Fruit fly (Drosophila melanogaster) whole organism, embryonic: ENCODE data around the gene Adar.

Experiments
- Aef1 ChIP-seq: fragments of 200-800 bp; sonication (Bioruptor generic); IDR thresholded peaks from 3 replicates; pipeline ENCODE4 v1.3.6; 2022; ENCODE audit warnings: missing biosample characterization, missing genetic modification characterization
- Antp ChIP-seq: fragments of 200-800 bp; sonication (Bioruptor generic); optimal IDR thresholded peaks from 3 replicates; lab custom pipeline; 2016; ENCODE audit warnings: missing biosample characterization, missing genetic modification characterization
- Blimp-1 ChIP-seq: fragments of 200-800 bp; sonication (Bioruptor generic); optimal IDR thresholded peaks from 3 replicates; lab custom pipeline; 2018; ENCODE audit warnings: missing biosample characterization, missing genetic modification characterization, mild to moderate bottlenecking, moderate library complexity, missing genetic modification reagents
- CG10274 ChIP-seq: fragments of 200-800 bp; sonication (Bioruptor generic); optimal IDR thresholded peaks from 3 replicates; lab custom pipeline; 2017; ENCODE audit warnings: missing biosample characterization, mild to moderate bottlenecking, missing genetic modification characterization
- CG10321 ChIP-seq: fragments of 200-800 bp; sonication (Bioruptor generic); IDR thresholded peaks from 2 replicates; pipeline ENCODE4 v1.3.6; 2022; ENCODE audit warnings: missing biosample characterization, missing genetic modification characterization
- CG1233 ChIP-seq: fragments of 200-800 bp; sonication (Bioruptor generic); optimal IDR thresholded peaks from 4 replicates; lab custom pipeline; 2018; ENCODE audit warnings: missing biosample characterization, mild to moderate bottlenecking, missing genetic modification characterization
- CG13123 ChIP-seq: fragments of 200-800 bp; sonication (Bioruptor generic); optimal IDR thresholded peaks from 2 replicates; lab custom pipeline; 2016; ENCODE audit warnings: missing biosample characterization, missing genetic modification characterization
- CG1647 ChIP-seq: fragments of 200-800 bp; sonication (Bioruptor generic); optimal IDR thresholded peaks from 3 replicates; lab custom pipeline; 2016; ENCODE audit warnings: missing biosample characterization, missing genetic modification characterization
- CG17829 ChIP-seq: fragments of 200-800 bp; optimal IDR thresholded peaks from 2 replicates; lab custom pipeline; 2019; ENCODE audit warnings: missing biosample characterization, mild to moderate bottlenecking, missing genetic modification characterization, moderate library complexity
- CG2116 ChIP-seq: fragments of 200-800 bp; sonication (Bioruptor generic); optimal IDR thresholded peaks from 3 replicates; lab custom pipeline; 2018; ENCODE audit warnings: missing biosample characterization, mild to moderate bottlenecking, missing genetic modification characterization
- CG33213 ChIP-seq: fragments of 200-800 bp; sonication (Bioruptor generic); optimal IDR thresholded peaks from 3 replicates; lab custom pipeline; 2016; ENCODE audit warnings: missing biosample characterization, missing genetic modification characterization
- CG4328 ChIP-seq: fragments of 200-800 bp; sonication (Bioruptor generic); optimal IDR thresholded peaks from 3 replicates; lab custom pipeline; 2017; ENCODE audit warnings: missing biosample characterization, missing genetic modification reagents, missing genetic modification characterization
- CG6254 ChIP-seq: fragments of 200-800 bp; sonication (Bioruptor generic); optimal IDR thresholded peaks from 3 replicates; lab custom pipeline; 2017; ENCODE audit warnings: mild to moderate bottlenecking, missing biosample characterization, missing genetic modification reagents, missing genetic modification characterization
- CG6689 ChIP-seq: fragments of 200-800 bp; sonication (Bioruptor generic); IDR thresholded peaks from 2 replicates; pipeline ENCODE4 v1.3.6; 2022; ENCODE audit warnings: missing biosample characterization, missing genetic modification characterization
- CG7556 ChIP-seq: fragments of 200-800 bp; sonication (Bioruptor generic); optimal IDR thresholded peaks from 2 replicates; lab custom pipeline; 2017; ENCODE audit warnings: missing biosample characterization, mild to moderate bottlenecking, missing genetic modification characterization
- CG8944 ChIP-seq: fragments of 200-800 bp; sonication (Bioruptor generic); optimal IDR thresholded peaks from 3 replicates; lab custom pipeline; 2016; ENCODE audit warnings: missing biosample characterization, missing genetic modification characterization
- CG9727 ChIP-seq: fragments of 200-800 bp; sonication (Bioruptor generic); optimal IDR thresholded peaks from 3 replicates; lab custom pipeline; 2017; ENCODE audit warnings: missing biosample characterization, mild to moderate bottlenecking, missing genetic modification characterization
- CG9797 ChIP-seq: fragments of 200-800 bp; sonication (Bioruptor generic); optimal IDR thresholded peaks from 3 replicates; lab custom pipeline; 2018; ENCODE audit warnings: missing biosample characterization, mild to moderate bottlenecking, missing genetic modification characterization
- Camta ChIP-seq: fragments of 200-800 bp; sonication (Bioruptor generic); optimal IDR thresholded peaks from 2 replicates; lab custom pipeline; 2016; ENCODE audit warnings: missing biosample characterization, missing genetic modification characterization
- Dad ChIP-seq: fragments of 200-800 bp; sonication (Bioruptor generic); optimal IDR thresholded peaks from 3 replicates; lab custom pipeline; 2016; ENCODE audit warnings: missing biosample characterization, missing genetic modification characterization
- Elba2 ChIP-seq: fragments of 200-800 bp; sonication (Bioruptor generic); optimal IDR thresholded peaks from 3 replicates; lab custom pipeline; 2016; ENCODE audit warnings: missing biosample characterization, missing genetic modification characterization
- Fer2 ChIP-seq: fragments of 200-800 bp; sonication (Bioruptor generic); optimal IDR thresholded peaks from 2 replicates; lab custom pipeline; 2018; ENCODE audit warnings: missing biosample characterization, mild to moderate bottlenecking, missing genetic modification characterization, moderate library complexity
- Hand ChIP-seq: fragments of 200-800 bp; sonication (Bioruptor generic); optimal IDR thresholded peaks from 2 replicates; lab custom pipeline; 2017; ENCODE audit warnings: mild to moderate bottlenecking, missing biosample characterization, missing genetic modification reagents, missing genetic modification characterization
- HmgZ ChIP-seq: fragments of 200-800 bp; sonication (Bioruptor generic); optimal IDR thresholded peaks from 2 replicates; lab custom pipeline; 2018; ENCODE audit warnings: missing biosample characterization, mild to moderate bottlenecking, missing genetic modification characterization
- Jarid2 ChIP-seq: fragments of 200-800 bp; sonication (Bioruptor generic); optimal IDR thresholded peaks from 3 replicates; lab custom pipeline; 2017; ENCODE audit warnings: mild to moderate bottlenecking, missing biosample characterization, missing genetic modification reagents, missing genetic modification characterization
- NFAT ChIP-seq: fragments of 200-800 bp; sonication (Bioruptor generic); IDR thresholded peaks from 2 replicates; pipeline ENCODE4 v1.3.6; 2022; ENCODE audit warnings: missing biosample characterization, missing genetic modification characterization
- YL-1 ChIP-seq: fragments of 200-800 bp; sonication (Bioruptor generic); optimal IDR thresholded peaks from 3 replicates; lab custom pipeline; 2017; ENCODE audit warnings: missing biosample characterization, mild to moderate bottlenecking, missing genetic modification characterization
- ac ChIP-seq: fragments of 200-800 bp; sonication (Bioruptor generic); optimal IDR thresholded peaks from 3 replicates; lab custom pipeline; 2017; ENCODE audit warnings: missing biosample characterization, mild to moderate bottlenecking, missing genetic modification characterization
- ato ChIP-seq: fragments of 200-800 bp; sonication (Bioruptor generic); IDR thresholded peaks from 2 replicates; pipeline ENCODE4 v1.3.6; 2022; ENCODE audit warnings: missing biosample characterization, missing genetic modification characterization; ENCODE audit not compliant: partially characterized antibody
- bsh ChIP-seq, 2 experiments: fragments of 200-800 bp; sonication (Bioruptor generic); optimal IDR thresholded peaks; 2 replicates each; lab custom pipeline; 2017 to 2018; ENCODE audit warnings: mild to moderate bottlenecking in 2 of 2, missing biosample characterization in 2 of 2, missing genetic modification characterization in 2 of 2, moderate library complexity in 1 of 2
- btn ChIP-seq: fragments of 200-800 bp; sonication (Bioruptor generic); optimal IDR thresholded peaks from 2 replicates; lab custom pipeline; 2016; ENCODE audit warnings: missing biosample characterization, missing genetic modification characterization
- chm ChIP-seq: fragments of 200-800 bp; sonication (Bioruptor generic); IDR thresholded peaks from 2 replicates; pipeline ENCODE4 v1.3.6; 2022; ENCODE audit warnings: missing biosample characterization, missing genetic modification characterization
- emc ChIP-seq: fragments of 200-800 bp; sonication (Bioruptor generic); optimal IDR thresholded peaks from 2 replicates; lab custom pipeline; 2016; ENCODE audit warnings: missing biosample characterization, missing genetic modification characterization
- esg ChIP-seq: fragments of 200-800 bp; sonication (Bioruptor generic); conservative IDR thresholded peaks from 2 replicates; pipeline ENCODE4 v1.3.6; 2022; ENCODE audit warnings: missing biosample characterization, missing genetic modification characterization
- exex ChIP-seq: fragments of 200-800 bp; sonication (Bioruptor generic); optimal IDR thresholded peaks from 4 replicates; lab custom pipeline; 2018; ENCODE audit warnings: missing biosample characterization, mild to moderate bottlenecking, missing genetic modification characterization, moderate library complexity
- fd64A ChIP-seq: fragments of 200-800 bp; sonication (Bioruptor generic); optimal IDR thresholded peaks from 3 replicates; lab custom pipeline; 2018; ENCODE audit warnings: missing biosample characterization, mild to moderate bottlenecking, missing genetic modification characterization
- gcm ChIP-seq: fragments of 200-800 bp; sonication (Bioruptor generic); optimal IDR thresholded peaks from 2 replicates; lab custom pipeline; 2019; ENCODE audit warnings: missing biosample characterization, mild to moderate bottlenecking, missing genetic modification characterization, moderate library complexity
- gt ChIP-seq: fragments of 200-800 bp; sonication (Bioruptor generic); IDR thresholded peaks from 2 replicates; pipeline ENCODE4 v1.3.6; 2022; ENCODE audit warnings: missing biosample characterization, missing genetic modification characterization
- lov ChIP-seq, 2 experiments: fragments of 200-800 bp in 1 of 2; fragments of >200 bp in 1 of 2; sonication (Bioruptor generic) in 1 of 2; IDR thresholded peaks in 1 of 2; optimal IDR thresholded peaks in 1 of 2; 2 replicates in 1 of 2; 3 replicates in 1 of 2; pipeline versions ENCODE4 v1.3.6 to Lab custom; 2017 to 2022; ENCODE audit warnings: missing biosample characterization in 1 of 2, missing genetic modification characterization in 1 of 2
- luna ChIP-seq: fragments of 200-800 bp; sonication (Bioruptor generic); optimal IDR thresholded peaks from 2 replicates; lab custom pipeline; 2016; ENCODE audit warnings: missing biosample characterization, missing genetic modification characterization
- mam ChIP-seq: fragments of 200-800 bp; sonication (Bioruptor generic); optimal IDR thresholded peaks from 3 replicates; lab custom pipeline; 2016; ENCODE audit warnings: missing biosample characterization, missing genetic modification characterization
- nom ChIP-seq: fragments of 200-800 bp; sonication (Bioruptor generic); optimal IDR thresholded peaks from 2 replicates; lab custom pipeline; 2017; ENCODE audit warnings: missing biosample characterization, missing genetic modification characterization, mild to moderate bottlenecking, moderate library complexity, missing genetic modification reagents
- run ChIP-seq: fragments of 200-800 bp; sonication (Bioruptor generic); optimal IDR thresholded peaks from 3 replicates; lab custom pipeline; 2018; ENCODE audit warnings: missing biosample characterization, mild to moderate bottlenecking, missing genetic modification characterization
- stwl ChIP-seq: fragments of 200-800 bp; sonication (Bioruptor generic); optimal IDR thresholded peaks from 3 replicates; lab custom pipeline; 2018; ENCODE audit warnings: missing biosample characterization, mild to moderate bottlenecking, missing genetic modification characterization, moderate library complexity
- vvl ChIP-seq: fragments of 200-800 bp; sonication (Bioruptor generic); IDR thresholded peaks from 2 replicates; pipeline ENCODE4 v1.3.6; 2022; ENCODE audit warnings: missing biosample characterization, missing genetic modification characterization
- wek ChIP-seq: fragments of 200-800 bp; sonication (Bioruptor generic); optimal IDR thresholded peaks from 3 replicates; lab custom pipeline; 2018; ENCODE audit warnings: missing biosample characterization, mild to moderate bottlenecking, missing genetic modification characterization, moderate library complexity
- yki ChIP-seq: fragments of >200 bp; optimal IDR thresholded peaks from 3 replicates; lab custom pipeline; 2018
- zfh2 ChIP-seq: fragments of 200-800 bp; sonication (Bioruptor generic); optimal IDR thresholded peaks from 2 replicates; lab custom pipeline; 2016; ENCODE audit warnings: missing biosample characterization, missing genetic modification characterization

Adar gene

dm6 chrX:1830396-1831218 is 57.1 kb downstream of the Adar start (continued):
- TF ChIP-seq luna (GFP tag; lab: Kevin White, UChicago) (peak; percentile 61), Antp (GFP tag; lab: Kevin White, UChicago) (peak; percentile 91), Aef1 (GFP tag; lab: Robert Waterston, UW) (peak; percentile 96), emc (GFP tag; lab: Kevin White, UChicago) (peak; percentile 77), nom (GFP tag; lab: Kevin White, UChicago) (peak; percentile 93), Blimp-1 (peak; percentile 95), CG8944 (GFP tag; lab: Kevin White, UChicago) (peak; percentile 91), esg (GFP tag; lab: Robert Waterston, UW) (peak; percentile 97), CG7556 (GFP tag; lab: Kevin White, UChicago) (peak; percentile 96), Elba2 (GFP tag; lab: Kevin White, UChicago) (no peak), wek (peak; percentile 89), zfh2 (peak; percentile 96), CG9797 (GFP tag; lab: Kevin White, UChicago) (peak; percentile 39), chm (peak; percentile 97), exex (peak; percentile 85), Hand (GFP tag; lab: Kevin White, UChicago) (peak; percentile 94), mam (GFP tag; lab: Kevin White, UChicago) (peak; percentile 95), CG17829 (peak; percentile 94), CG10321 (GFP tag; lab: Robert Waterston, UW) (peak; percentile 76), CG6689 (peak; percentile 96), CG33213 (GFP tag; lab: Kevin White, UChicago) (peak; percentile 86), HmgZ (tag; lab: Kevin White, UChicago) (peak; percentile 97), ato (no peak), CG9727 (GFP tag; lab: Kevin White, UChicago) (peak; percentile 94), CG1647 (GFP tag; lab: Kevin White, UChicago) (peak; percentile 88), ac (GFP tag; lab: Kevin White, UChicago) (peak; percentile 74), gt (peak; percentile 89), CG6254 (GFP tag; lab: Kevin White, UChicago) (peak; percentile 89), vvl (peak; percentile 99), bsh (GFP tag; optimal IDR thresholded peaks at IDR 0.05; lab: Kevin White, UChicago) (peak; percentile 93 to 98), stwl (tag; lab: Kevin White, UChicago) (peak; percentile 20), CG13123 (peak; percentile 90), CG10274 (GFP tag; lab: Kevin White, UChicago) (peak; percentile 99), Jarid2 (GFP tag; lab: Kevin White, UChicago) (peak; percentile 74), Dad (GFP tag; lab: Kevin White, UChicago) (peak; percentile 80), Camta (GFP tag; lab: Kevin White, UChicago) (peak; percentile 93), Fer2 (tag; lab: Kevin White, UChicago) (peak; percentile 88), lov (optimal IDR thresholded peaks at IDR 0.05; lab: Kevin White, UChicago) (no peak), lov (GFP tag; IDR thresholded peaks at IDR 0.05; lab: Robert Waterston, UW) (peak; percentile 95), NFAT (GFP tag; lab: Robert Waterston, UW) (peak; percentile 97), CG1233 (GFP tag; lab: Kevin White, UChicago) (peak; percentile 94), fd64A (GFP tag; lab: Kevin White, UChicago) (peak; percentile 85), run (tag; lab: Kevin White, UChicago) (peak; percentile 92), btn (GFP tag; lab: Kevin White, UChicago) (peak; percentile 75), CG2116 (GFP tag; lab: Kevin White, UChicago) (peak; percentile 75), gcm (GFP tag; lab: Kevin White, UChicago) (peak; percentile 94), CG4328 (GFP tag; lab: Kevin White, UChicago) (peak; percentile 92), yki (lab: Kevin White, UChicago) (no peak), YL-1 (GFP tag; lab: Kevin White, UChicago) (peak; percentile 78)
